Worm (Caenorhabditis elegans) whole organism, late embryonic: ENCODE measurements around the gene T12G3.4.

Experiments used
- C38D4.7 ChIP-seq: fragments of 200-800 bp; sonication (Bioruptor generic); optimal IDR thresholded peaks from 2 replicates; lab custom pipeline; 2018; ENCODE audit warnings: mild to moderate bottlenecking, missing genetic modification characterization, moderate library complexity, missing compliant biosample characterization
- ama-1 ChIP-seq: fragments of 150-350 bp; optimal IDR thresholded peaks from 2 replicates; lab custom pipeline; 2014
- ceh-9 ChIP-seq: sonication (generic microtip); optimal IDR thresholded peaks from 2 replicates; lab custom pipeline; 2016; ENCODE audit warnings: mild to moderate bottlenecking, missing genetic modification characterization, inconsistent platforms, missing compliant biosample characterization
- ets-4 ChIP-seq: sonication (generic microtip); optimal IDR thresholded peaks from 2 replicates; lab custom pipeline; 2016; ENCODE audit warnings: missing genetic modification characterization, missing compliant biosample characterization
- gmeb-2 ChIP-seq: sonication (generic microtip); optimal IDR thresholded peaks from 2 replicates; lab custom pipeline; 2016; ENCODE audit warnings: missing genetic modification characterization, inconsistent platforms, missing compliant biosample characterization
- nhr-11 ChIP-seq: fragments of 150-350 bp; optimal IDR thresholded peaks from 2 replicates; lab custom pipeline; 2014; ENCODE audit warnings: missing biosample characterization, missing genetic modification characterization
- npax-4 ChIP-seq: sonication (generic microtip); optimal IDR thresholded peaks from 2 replicates; lab custom pipeline; 2016; ENCODE audit warnings: missing genetic modification characterization, missing compliant biosample characterization

DNA sequence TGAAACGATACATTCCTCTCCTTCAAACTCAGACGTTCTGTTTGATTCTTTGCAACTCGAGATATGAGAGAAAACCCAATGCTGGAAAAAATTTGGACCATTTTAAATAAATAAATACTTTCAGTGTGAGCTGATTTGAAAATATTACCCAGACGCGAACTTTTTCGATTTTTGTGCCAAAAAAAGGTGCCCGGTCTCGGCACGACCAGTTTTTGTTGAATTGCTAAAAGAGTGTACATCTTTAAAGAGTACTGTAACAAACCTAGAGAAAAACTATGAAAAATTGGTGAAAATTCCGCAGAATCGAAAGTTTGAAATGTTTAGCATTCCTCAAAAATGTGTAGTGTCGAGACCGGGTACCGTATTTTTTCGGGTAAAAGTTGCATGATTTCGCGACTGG is 13.2 kb downstream of the T12G3.4 start, which contains the start of gene K08E4.8:
- TF ChIP-seq ets-4 (no peak), nhr-11 (tag; lab: Kevin White, UChicago) (no peak), ama-1 (lab: Kevin White, UChicago) (no peak), gmeb-2 (no peak), npax-4 (tag; lab: Kevin White, UChicago) (no peak), C38D4.7 (no peak), ceh-9 (tag; lab: Kevin White, UChicago) (no peak)
